Worm (Caenorhabditis elegans) whole organism, mixed stage, embryonic: ENCODE data around the gene srg-61.

ENCODE experiments used
- elt-3 ChIP-seq: fragments of 150-350 bp; optimal IDR thresholded peaks from 2 replicates; lab custom pipeline; 2014; ENCODE audit warnings: missing biosample characterization, missing genetic modification characterization
- hlh-1 ChIP-seq: fragments of 150-350 bp; optimal IDR thresholded peaks from 2 replicates; lab custom pipeline; 2014; ENCODE audit warnings: missing biosample characterization, missing genetic modification reagents, missing genetic modification characterization
- lin-13 ChIP-seq: fragments of 150-350 bp; optimal IDR thresholded peaks from 2 replicates; lab custom pipeline; 2014; ENCODE audit warnings: missing biosample characterization, missing genetic modification characterization
- lin-32 ChIP-seq: fragments of 200-800 bp; sonication (Bioruptor generic); optimal IDR thresholded peaks from 2 replicates; lab custom pipeline; 2018; ENCODE audit warnings: mild to moderate bottlenecking, missing genetic modification characterization, missing compliant biosample characterization
- nhr-237 ChIP-seq: fragments of 150-350 bp; optimal IDR thresholded peaks from 2 replicates; lab custom pipeline; 2014; ENCODE audit warnings: missing biosample characterization, missing genetic modification characterization
- nhr-28 ChIP-seq: fragments of 150-350 bp; optimal IDR thresholded peaks from 2 replicates; lab custom pipeline; 2014; ENCODE audit warnings: missing biosample characterization, missing genetic modification characterization
- nhr-76 ChIP-seq: sonication (generic microtip); optimal IDR thresholded peaks from 2 replicates; lab custom pipeline; 2017; ENCODE audit warnings: missing biosample characterization, missing genetic modification characterization
- tbx-8 ChIP-seq: fragments of 200-800 bp; sonication (Bioruptor generic); optimal IDR thresholded peaks from 2 replicates; lab custom pipeline; 2018; ENCODE audit warnings: mild to moderate bottlenecking, missing genetic modification characterization, moderate library complexity, missing compliant biosample characterization
- unc-39 ChIP-seq: fragments of 150-350 bp; optimal IDR thresholded peaks from 2 replicates; lab custom pipeline; 2014; ENCODE audit warnings: missing biosample characterization, missing genetic modification characterization
- unc-62 ChIP-seq: fragments of 150-350 bp; optimal IDR thresholded peaks from 2 replicates; lab custom pipeline; 2014; ENCODE audit warnings: missing biosample characterization, missing genetic modification reagents, missing genetic modification characterization

- TF ChIP-seq unc-39 (tag; lab: Kevin White, UChicago) (no peak), lin-13 (tag; lab: Kevin White, UChicago) (no peak), nhr-76 (tag; lab: Kevin White, UChicago) (no peak), tbx-8 (GFP tag; lab: Kevin White, UChicago) (no peak), hlh-1 (tag; lab: Kevin White, UChicago) (no peak), nhr-237 (tag; lab: Kevin White, UChicago) (no peak), elt-3 (no peak), unc-62 (GFP tag; lab: Kevin White, UChicago) (no peak), lin-32 (GFP tag; lab: Kevin White, UChicago) (no peak), nhr-28 (tag; lab: Kevin White, UChicago) (no peak)
Measured at ce11 chrV:2727101-2727500, 13.0 kb downstream of the srg-61 start, which contains the start of gene str-13.
